Fruit fly (Drosophila melanogaster): ENCODE data around the gene CG32453.
"Not testable (repeated sequence)": the region's sequence is repeated elsewhere in the genome, so short reads cannot be mapped to it uniquely, and the experiment has no call there.

The CG32453 gene

DNA sequence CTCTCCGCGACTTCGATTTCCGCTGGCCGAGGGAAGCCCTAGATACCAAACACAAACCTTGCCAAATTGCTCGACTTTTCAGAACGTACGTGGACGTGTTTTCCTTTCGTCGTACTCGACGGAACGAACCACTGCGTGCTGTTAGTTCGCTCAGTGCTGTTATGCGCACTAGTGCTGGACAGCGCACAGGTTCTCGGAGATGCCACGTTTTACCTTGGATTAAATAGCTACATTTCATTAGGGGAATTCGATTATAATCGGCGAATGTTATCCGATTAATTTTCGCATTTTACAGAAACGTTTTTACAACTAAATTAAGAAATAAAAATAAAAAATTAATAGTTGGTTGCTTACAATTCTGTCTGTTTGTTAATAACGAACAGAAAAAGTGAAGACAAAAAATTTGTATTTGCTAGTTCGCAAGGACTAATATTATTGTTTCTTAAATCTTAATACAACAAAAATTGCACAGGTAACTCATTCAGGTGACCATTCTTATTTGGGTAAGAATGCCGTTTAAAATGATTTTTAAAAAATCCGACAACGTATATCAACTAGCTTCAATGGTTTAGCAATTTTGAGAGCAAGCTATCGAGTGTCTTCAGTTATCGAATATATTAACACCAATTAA, 20.2 kb downstream of the CG32453 start, which contains the start of the genes ArfGAP3 and CG32452 (continued):
- TF ChIP-seq chinmo (GFP tag; IDR thresholded peaks at IDR 0.05; ENCODE audit: partially characterized antibody) (0 out of 4 replicates have a peak, but pooled peaks have one; percentile 54), Nf-YA (GFP tag; IDR thresholded peaks at IDR 0.05) (no peak), vvl (GFP tag; IDR thresholded peaks at IDR 0.05) (peak; percentile 77), CG18476 (GFP tag; optimal IDR thresholded peaks at IDR 0.05) (peak; percentile 69), Ssrp (tag; optimal IDR thresholded peaks at IDR 0.05) (peak; percentile 63), HLH3B (GFP tag; IDR thresholded peaks at IDR 0.05) (peak; percentile 76), CG16863 (GFP tag; optimal IDR thresholded peaks at IDR 0.05) (no peak), fu2 (GFP tag; optimal IDR thresholded peaks at IDR 0.05) (peak; percentile 48)

DNA sequence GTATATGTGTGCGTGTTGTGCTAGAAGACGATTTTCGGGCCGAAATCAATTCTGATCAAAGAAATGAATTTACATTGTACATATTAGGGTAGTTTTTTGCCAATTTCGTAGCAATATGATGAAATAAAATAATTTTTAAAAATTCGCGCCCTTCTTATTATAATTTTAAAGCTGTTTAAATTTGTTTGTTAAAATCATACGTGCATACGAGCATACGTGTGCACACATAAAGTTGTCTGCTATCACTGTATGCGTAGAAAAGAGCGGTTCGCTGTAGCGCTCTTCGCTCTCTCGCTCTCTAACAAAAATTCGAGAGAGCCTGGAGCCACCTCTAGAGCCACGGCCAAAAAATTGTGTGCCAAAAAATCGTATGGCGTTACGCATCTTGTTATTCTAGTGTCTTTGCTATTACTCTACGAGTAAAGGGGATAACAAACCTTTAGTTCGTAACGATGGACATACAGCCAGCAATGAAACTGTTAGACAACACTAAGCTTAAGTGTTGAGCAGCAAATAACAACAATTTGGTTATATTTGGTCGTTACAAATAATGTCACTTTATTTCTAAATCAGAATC, 23.8 kb downstream of the CG32453 start, which contains the start of gene mael:
Gene mael, plus strand, starts transcription at position 510 of the 577 bp plus-strand sequence.
- TF ChIP-seq Dll (GFP tag; IDR thresholded peaks at IDR 0.05; ENCODE audit: partially characterized antibody): 0 out of 4 replicates have a peak, but pooled peaks have one; percentile 18
- peak; percentile 42 to 82 for TF ChIP-seq Trl (optimal IDR thresholded peaks at IDR 0.05)
- TF ChIP-seq Trl (GFP tag; optimal IDR thresholded peaks at IDR 0.05): not testable (repeated sequence)
- 0 out of 2 replicates have a peak, but pooled peaks have one; percentile 13 for TF ChIP-seq rib (GFP tag; IDR thresholded peaks at IDR 0.05)
- TF ChIP-seq Doc3 (GFP tag; IDR thresholded peaks at IDR 0.05; ENCODE audit: partially characterized antibody): 0 out of 3 replicates have a peak, but pooled peaks have one; percentile 6
- 0 out of 4 replicates have a peak, but pooled peaks have one; percentile 33 for TF ChIP-seq chinmo (GFP tag; IDR thresholded peaks at IDR 0.05; ENCODE audit: partially characterized antibody)
- TF ChIP-seq CG6689 (GFP tag; IDR thresholded peaks at IDR 0.05): peak; percentile 71
- peak; percentile 65 for TF ChIP-seq cg (GFP tag; optimal IDR thresholded peaks at IDR 0.05)
- peak; percentile 36 for TF ChIP-seq CG10267 (tag; optimal IDR thresholded peaks at IDR 0.05)
- peak; percentile 39 for TF ChIP-seq stwl (tag; optimal IDR thresholded peaks at IDR 0.05)

DNA sequence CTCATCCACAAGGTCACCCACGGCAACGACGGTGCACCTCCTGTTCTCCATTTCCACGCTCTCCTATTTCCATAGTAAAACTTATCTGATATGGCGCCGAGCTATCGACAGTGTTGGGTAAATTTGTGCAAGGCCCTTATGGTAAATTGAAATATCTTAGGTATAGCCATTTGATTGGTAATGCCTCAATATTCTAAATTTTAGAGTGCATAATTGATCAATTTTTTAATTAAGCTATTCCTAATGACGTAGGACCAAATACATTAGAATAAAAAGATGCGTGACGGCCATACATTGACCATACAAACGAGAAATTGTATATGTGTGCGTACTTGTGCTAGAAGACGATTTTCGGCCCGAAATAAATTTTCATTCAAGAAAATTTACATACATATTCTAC, 25.0 kb downstream of the CG32453 start, which contains the start of gene CG14451:
Gene CG14451, minus strand, starts transcription at position 101 of the 400 bp plus-strand sequence.
- TF ChIP-seq CG18599 (GFP tag; optimal IDR thresholded peaks at IDR 0.05) (no peak), fd64A (GFP tag; optimal IDR thresholded peaks at IDR 0.05) (no peak), nerfin-1 (tag; optimal IDR thresholded peaks at IDR 0.05) (no peak), CG10267 (tag; optimal IDR thresholded peaks at IDR 0.05) (peak; percentile 12), stwl (tag; optimal IDR thresholded peaks at IDR 0.05) (peak; percentile 67), CG2199 (GFP tag; IDR thresholded peaks at IDR 0.05) (0 out of 3 replicates have a peak, but pooled peaks have one; percentile 41), ase (GFP tag; IDR thresholded peaks at IDR 0.05) (no peak)

DNA sequence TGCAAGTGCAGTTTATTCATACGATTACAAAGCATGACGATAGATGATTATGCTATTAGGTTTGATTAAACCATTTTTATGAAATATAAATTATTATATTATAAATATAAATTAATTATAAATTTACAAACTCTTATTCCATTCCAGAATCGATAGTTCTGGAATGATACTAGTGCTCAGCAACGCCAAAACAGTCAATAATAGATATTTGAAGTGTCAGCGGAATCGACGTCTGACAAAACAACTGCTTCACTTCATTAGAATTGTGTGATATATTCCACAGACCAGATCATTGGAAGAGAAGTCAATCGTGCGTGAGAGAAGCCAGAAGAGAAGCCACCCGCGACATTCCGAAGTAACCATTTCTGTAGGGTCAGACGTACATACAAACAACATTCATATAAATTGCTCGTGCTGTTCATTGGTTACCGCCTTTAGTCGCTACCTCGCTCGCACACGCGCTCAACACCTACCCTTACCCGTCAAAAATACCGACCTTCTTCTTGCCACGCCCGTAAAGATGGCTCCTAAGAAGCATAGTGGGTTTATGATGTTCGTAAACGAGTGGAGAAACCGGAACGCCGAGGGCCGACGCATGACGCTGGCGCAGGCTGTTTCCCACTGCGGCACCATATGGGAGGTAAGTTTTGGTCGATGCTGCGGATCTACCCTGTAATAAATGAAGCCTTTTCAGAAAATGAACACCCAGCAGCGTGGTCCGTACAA, 27.2 kb downstream of the CG32453 start:
- peak in 1 of 2 experiments; percentile 59 for TF ChIP-seq tll (GFP tag; optimal IDR thresholded peaks at IDR 0.05)
- TF ChIP-seq CG7928 (GFP tag; optimal IDR thresholded peaks at IDR 0.05): no peak
- no peak for TF ChIP-seq btn (GFP tag; optimal IDR thresholded peaks at IDR 0.05)
- TF ChIP-seq CG31365 (tag; optimal IDR thresholded peaks at IDR 0.05): no peak
- TF ChIP-seq pfk (GFP tag; optimal IDR thresholded peaks at IDR 0.05): no peak
- no peak for TF ChIP-seq CG13894 (tag; optimal IDR thresholded peaks at IDR 0.05)
- peak; percentile 75; the same call in 1 of the 3 replicates for TF ChIP-seq CG2199 (GFP tag; IDR thresholded peaks at IDR 0.05)
- no peak for TF ChIP-seq CG10147 (GFP tag; optimal IDR thresholded peaks at IDR 0.05)
- peak; percentile 81 for TF ChIP-seq sd (tag; optimal IDR thresholded peaks at IDR 0.05)
- no peak for TF ChIP-seq Taf1 (GFP tag; IDR thresholded peaks at IDR 0.05)
- no peak for TF ChIP-seq CG2116 (GFP tag; optimal IDR thresholded peaks at IDR 0.05)
- no peak for TF ChIP-seq sob (GFP tag; IDR thresholded peaks at IDR 0.05)
- TF ChIP-seq CHES-1-like (GFP tag; optimal IDR thresholded peaks at IDR 0.05): no peak
- TF ChIP-seq ci (GFP tag; IDR thresholded peaks at IDR 0.05): 0 out of 3 replicates have a peak, but pooled peaks have one; percentile 34
- peak; percentile 81 for TF ChIP-seq cad (GFP tag; optimal IDR thresholded peaks at IDR 0.05)
- no peak for TF ChIP-seq CG16813 (GFP tag; IDR thresholded peaks at IDR 0.05; ENCODE audit: partially characterized antibody)
- TF ChIP-seq Aef1 (GFP tag; IDR thresholded peaks at IDR 0.05): no peak
- no peak for TF ChIP-seq esg (GFP tag; conservative IDR thresholded peaks at IDR 0.05)
- TF ChIP-seq Sox102F (GFP tag; optimal IDR thresholded peaks at IDR 0.05): no peak
- TF ChIP-seq CG7357 (GFP tag; IDR thresholded peaks at IDR 0.05): peak; percentile 33; the same call in 1 of the 3 replicates
